Fruit fly (Drosophila melanogaster): ENCODE measurements around the gene CG6972.

CG6972 gene

DNA sequence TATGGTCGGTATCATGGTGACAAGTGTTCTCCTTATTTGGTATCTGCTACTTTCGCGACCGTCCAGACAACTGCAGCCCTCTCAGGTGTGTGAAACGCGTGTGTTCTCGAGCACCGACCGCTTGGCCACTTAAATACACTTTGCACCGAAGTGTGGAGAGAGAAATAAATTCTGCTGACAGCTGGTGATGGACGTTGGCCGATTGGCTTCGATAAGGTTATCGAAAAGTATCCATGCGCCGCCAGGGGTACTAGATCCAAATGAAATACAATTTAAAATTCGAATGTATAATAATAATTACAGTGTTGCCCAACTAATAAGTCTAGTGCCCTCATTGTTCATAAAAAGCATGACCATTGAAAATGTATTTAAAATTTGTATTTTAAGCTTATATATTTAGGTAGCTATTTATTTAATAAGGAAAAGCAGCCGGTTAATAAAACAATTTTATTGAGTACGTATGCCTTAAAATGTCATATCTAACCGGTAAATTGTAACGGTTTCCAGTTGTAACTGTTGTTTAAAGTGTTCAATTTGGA is 15.4 kb upstream of the CG6972 start, which contains the start of the genes Gclm and CG17625:
Gene Gclm, minus strand, starts transcription at position 175 of the 539 bp plus-strand sequence.
Gene CG17625, plus strand, starts transcription at position 514 of the 539 bp plus-strand sequence.
- TF ChIP-seq CG8478 (optimal IDR thresholded peaks at IDR 0.05) (no peak), CTCF (optimal IDR thresholded peaks at IDR 0.05) (no peak)

- TF ChIP-seq CG8478 (optimal IDR thresholded peaks at IDR 0.05), result no peak
- TF ChIP-seq CTCF (optimal IDR thresholded peaks at IDR 0.05), result no peak
Observed at dm6 chr3R:22690311-22690710, 11.5 kb upstream of the CG6972 start, which contains the start of the genes wfs1 and Nup133. Gene wfs1, minus strand, starts transcription at chr3R:22690380. Gene Nup133, plus strand, starts transcription at chr3R:22690607.

dm6 chr3R:22694659-22695058 is 7.1 kb upstream of the CG6972 start, which contains the start of gene cd:
Gene cd, plus strand, starts transcription at chr3R:22694959.
- TF ChIP-seq CTCF (optimal IDR thresholded peaks at IDR 0.05), result no peak
- TF ChIP-seq CG8478 (optimal IDR thresholded peaks at IDR 0.05), result no peak

dm6 chr3R:22698208-22698607 is 3.6 kb upstream of the CG6972 start, which contains the start of gene Cyp6d4:
Gene Cyp6d4, plus strand, starts transcription at chr3R:22698319.
- TF ChIP-seq CTCF (optimal IDR thresholded peaks at IDR 0.05), result no peak
- no peak for TF ChIP-seq CG8478 (optimal IDR thresholded peaks at IDR 0.05)

dm6 chr3R:22707178-22707577 is 5.4 kb downstream of the CG6972 start, which contains the start of gene CG13842:
Gene CG13842, minus strand, starts transcription at chr3R:22707278.
- no peak for TF ChIP-seq CTCF (optimal IDR thresholded peaks at IDR 0.05)
- TF ChIP-seq CG8478 (optimal IDR thresholded peaks at IDR 0.05), result no peak

- TF ChIP-seq CG8478 (optimal IDR thresholded peaks at IDR 0.05) (no peak), CTCF (optimal IDR thresholded peaks at IDR 0.05) (no peak)
Observed at dm6 chr3R:22710662-22711061, 8.9 kb downstream of the CG6972 start, which contains the start of gene CG4907. Gene CG4907, minus strand, starts transcription at chr3R:22710762.

DNA sequence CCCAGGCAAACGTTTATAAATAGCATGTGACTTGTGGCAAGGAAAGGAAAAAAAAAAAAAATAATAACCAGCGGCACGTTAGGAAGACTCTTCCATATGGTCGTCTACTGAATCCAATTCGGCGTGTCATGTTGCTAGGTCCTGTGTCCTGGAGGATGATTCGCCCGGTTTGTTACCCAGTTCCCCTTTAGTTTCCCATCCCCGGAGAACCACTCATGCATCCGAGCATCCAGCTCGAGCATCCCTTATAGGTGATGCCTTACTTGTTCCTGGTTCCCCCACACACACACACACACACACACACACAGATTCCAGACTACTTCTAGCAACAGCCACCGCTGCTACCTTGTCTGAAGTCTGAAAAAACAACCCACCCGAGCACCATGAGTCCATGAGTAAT is 16.1 kb downstream of the CG6972 start:
- TF ChIP-seq CG8478 (optimal IDR thresholded peaks at IDR 0.05) (no peak), CTCF (optimal IDR thresholded peaks at IDR 0.05) (no peak)

DNA sequence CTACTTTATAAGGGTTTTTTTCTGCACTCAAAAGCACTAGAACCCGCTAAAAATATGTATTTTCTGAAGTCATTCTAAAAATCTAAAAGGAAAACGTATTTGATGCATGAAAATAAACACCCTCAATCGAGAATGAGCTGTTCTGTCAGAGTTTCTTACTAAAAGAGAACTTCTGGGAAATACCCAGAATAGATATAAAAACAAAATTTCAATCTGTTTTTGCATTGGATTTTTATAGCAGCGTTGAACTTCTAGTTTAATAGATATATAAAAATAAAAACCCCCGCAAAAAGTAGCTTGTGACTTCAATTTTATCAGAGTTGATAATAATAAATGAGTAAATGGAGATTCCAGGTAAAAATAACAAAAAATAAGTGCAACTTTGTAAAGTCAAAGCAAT is 16.6 kb downstream of the CG6972 start:
- TF ChIP-seq CTCF (optimal IDR thresholded peaks at IDR 0.05) (no peak), CG8478 (optimal IDR thresholded peaks at IDR 0.05) (no peak)

dm6 chr3R:22718937-22719606 is 17.3 kb downstream of the CG6972 start:
- TF ChIP-seq CG8478 (optimal IDR thresholded peaks at IDR 0.05), result no peak
- TF ChIP-seq CTCF (optimal IDR thresholded peaks at IDR 0.05), result no peak

- TF ChIP-seq CTCF (optimal IDR thresholded peaks at IDR 0.05) (no peak), CG8478 (optimal IDR thresholded peaks at IDR 0.05) (no peak)
Observed at dm6 chr3R:22719607-22719949, 17.8 kb downstream of the CG6972 start.

dm6 chr3R:22720808-22721306 is 19.1 kb downstream of the CG6972 start, which contains the start of gene wge:
Gene wge, minus strand, starts transcription at chr3R:22721150.
- TF ChIP-seq CTCF (optimal IDR thresholded peaks at IDR 0.05) (peak in 1 of 2 experiments; percentile 21), CG8478 (optimal IDR thresholded peaks at IDR 0.05) (no peak)

DNA sequence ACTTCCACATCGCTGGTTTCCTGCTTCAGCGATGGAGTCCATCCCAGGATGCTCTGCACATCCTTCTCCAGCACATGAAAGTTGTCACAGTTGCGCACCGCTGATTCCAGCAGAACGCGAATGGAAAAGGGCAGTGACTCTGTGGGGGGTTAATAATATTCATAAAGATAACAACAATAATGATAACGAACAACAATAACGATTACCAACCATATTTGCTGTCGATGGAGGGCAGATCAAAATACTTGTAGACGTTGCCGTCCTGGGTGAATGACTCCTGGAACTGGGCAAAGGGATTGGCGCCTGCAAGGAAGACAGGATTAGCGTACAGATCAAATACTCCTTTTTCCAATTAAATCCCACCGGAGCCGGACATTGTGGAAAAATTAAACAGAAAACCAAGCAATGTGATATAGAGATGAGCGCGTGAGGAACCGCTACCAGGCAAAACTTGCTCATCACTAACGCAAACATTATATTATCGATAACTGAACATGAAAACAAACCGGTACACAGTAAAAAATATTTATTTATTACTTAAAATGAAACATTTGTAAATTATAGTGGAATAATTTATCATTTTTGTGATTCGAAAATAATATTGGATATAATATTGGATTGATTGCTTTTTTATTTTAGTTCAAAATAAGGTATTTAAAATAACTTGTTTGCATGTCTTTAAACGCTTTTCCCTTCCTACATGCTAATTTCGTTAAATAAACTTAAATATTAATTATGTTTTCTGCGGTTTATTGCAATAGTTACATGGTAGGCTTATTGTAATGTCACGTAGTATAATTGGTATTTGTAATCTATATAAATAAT is 22.6 kb downstream of the CG6972 start, which contains the start of gene Irp-1A:
Gene Irp-1A, minus strand, starts transcription at position 439 of the 825 bp plus-strand sequence.
- TF ChIP-seq CTCF (optimal IDR thresholded peaks at IDR 0.05), result no peak
- TF ChIP-seq CG8478 (optimal IDR thresholded peaks at IDR 0.05), result no peak

dm6 chr3R:22726031-22726770 is 24.4 kb downstream of the CG6972 start, which contains the start of gene RNF220:
Gene RNF220, minus strand, starts transcription at chr3R:22726414.
- TF ChIP-seq CTCF (optimal IDR thresholded peaks at IDR 0.05) (peak; percentile 2 to 34), CG8478 (optimal IDR thresholded peaks at IDR 0.05) (no peak)

- TF ChIP-seq CTCF (optimal IDR thresholded peaks at IDR 0.05) (no peak), CG8478 (optimal IDR thresholded peaks at IDR 0.05) (no peak)
Observed at dm6 chr3R:22726771-22727455, 25.1 kb downstream of the CG6972 start, which contains the start of gene CG45049. Gene CG45049, plus strand, starts transcription at chr3R:22726967.

Data from S2 (cell line).